Worm (Caenorhabditis elegans) whole organism, late embryonic: ENCODE data around the gene pkc-1.

Experiments
- ama-1 ChIP-seq: fragments of 150-350 bp; optimal IDR thresholded peaks from 2 replicates; lab custom pipeline; 2014
- ceh-14 ChIP-seq: sonication (generic microtip); optimal IDR thresholded peaks from 2 replicates; lab custom pipeline; 2016; ENCODE audit warnings: missing genotype, missing genetic modification characterization, missing compliant biosample characterization
- ceh-2 ChIP-seq: sonication (generic microtip); optimal IDR thresholded peaks from 2 replicates; lab custom pipeline; 2016; ENCODE audit warnings: missing genotype, missing genetic modification characterization, missing compliant biosample characterization
- ceh-22 ChIP-seq: sonication (generic microtip); optimal IDR thresholded peaks from 2 replicates; lab custom pipeline; 2017; ENCODE audit warnings: missing biosample characterization, missing genetic modification characterization
- ceh-30 ChIP-seq: fragments of 150-350 bp; optimal IDR thresholded peaks from 2 replicates; lab custom pipeline; 2014; ENCODE audit warnings: missing biosample characterization, missing genetic modification characterization
- ceh-31 ChIP-seq: sonication (generic microtip); optimal IDR thresholded peaks from 2 replicates; lab custom pipeline; 2016; ENCODE audit warnings: missing genetic modification characterization, missing compliant biosample characterization
- ceh-34 ChIP-seq: sonication (generic microtip); optimal IDR thresholded peaks from 2 replicates; lab custom pipeline; 2016; ENCODE audit warnings: mild to moderate bottlenecking, missing genetic modification characterization, missing compliant biosample characterization
- ceh-45 ChIP-seq: fragments of 200-800 bp; sonication (Bioruptor generic); IDR thresholded peaks from 2 replicates; pipeline ENCODE4 v1.3.6; 2022; ENCODE audit warnings: missing genetic modification reagents, missing genetic modification characterization, missing compliant biosample characterization
- ceh-48 ChIP-seq: sonication (generic microtip); optimal IDR thresholded peaks from 2 replicates; lab custom pipeline; 2016; ENCODE audit warnings: missing genetic modification characterization, inconsistent platforms, missing compliant biosample characterization
- ceh-9 ChIP-seq: sonication (generic microtip); optimal IDR thresholded peaks from 2 replicates; lab custom pipeline; 2016; ENCODE audit warnings: mild to moderate bottlenecking, missing genetic modification characterization, inconsistent platforms, missing compliant biosample characterization
- dmd-4 ChIP-seq: sonication (generic microtip); optimal IDR thresholded peaks from 2 replicates; lab custom pipeline; 2016; ENCODE audit warnings: borderline replicate concordance, missing genetic modification characterization, missing compliant biosample characterization
- elt-2 ChIP-seq: sonication (generic microtip); optimal IDR thresholded peaks from 2 replicates; lab custom pipeline; 2016; ENCODE audit warnings: missing genetic modification reagents, missing genetic modification characterization, missing compliant biosample characterization
- elt-4 ChIP-seq: sonication (generic microtip); optimal IDR thresholded peaks from 2 replicates; lab custom pipeline; 2016; ENCODE audit warnings: missing genetic modification characterization, missing compliant biosample characterization
- ets-4 ChIP-seq: sonication (generic microtip); optimal IDR thresholded peaks from 2 replicates; lab custom pipeline; 2016; ENCODE audit warnings: missing genetic modification characterization, missing compliant biosample characterization
- eyg-1 ChIP-seq: sonication (generic microtip); optimal IDR thresholded peaks from 2 replicates; lab custom pipeline; 2016; ENCODE audit warnings: missing genotype, missing genetic modification characterization, missing compliant biosample characterization
- fkh-10 ChIP-seq: fragments of 150-350 bp; optimal IDR thresholded peaks from 2 replicates; lab custom pipeline; 2014; ENCODE audit warnings: missing biosample characterization, missing genetic modification reagents, missing genetic modification characterization
- fkh-6 ChIP-seq: sonication (generic microtip); optimal IDR thresholded peaks from 2 replicates; lab custom pipeline; 2016; ENCODE audit warnings: missing genetic modification characterization, missing compliant biosample characterization
- hlh-6 ChIP-seq: sonication (generic microtip); optimal IDR thresholded peaks from 2 replicates; lab custom pipeline; 2016; ENCODE audit warnings: missing genotype, missing genetic modification characterization, missing compliant biosample characterization
- hlh-8 ChIP-seq: sonication (generic microtip); optimal IDR thresholded peaks from 2 replicates; lab custom pipeline; 2016; ENCODE audit warnings: missing genotype, missing genetic modification characterization, missing compliant biosample characterization
- lim-6 ChIP-seq: sonication (generic microtip); optimal IDR thresholded peaks from 2 replicates; lab custom pipeline; 2016; ENCODE audit warnings: missing genetic modification characterization, missing compliant biosample characterization
- mec-3 ChIP-seq: sonication (generic microtip); optimal IDR thresholded peaks from 2 replicates; lab custom pipeline; 2016; ENCODE audit warnings: borderline replicate concordance, missing genetic modification characterization, missing compliant biosample characterization
- nfya-1 ChIP-seq: sonication (generic microtip); optimal IDR thresholded peaks from 2 replicates; lab custom pipeline; 2017; ENCODE audit warnings: missing genetic modification characterization, mild to moderate bottlenecking, missing compliant biosample characterization, antibody characterized with exemption, moderate library complexity
- npax-4 ChIP-seq: sonication (generic microtip); optimal IDR thresholded peaks from 2 replicates; lab custom pipeline; 2016; ENCODE audit warnings: missing genetic modification characterization, missing compliant biosample characterization
- pag-3 ChIP-seq: sonication (generic microtip); optimal IDR thresholded peaks from 2 replicates; lab custom pipeline; 2016; ENCODE audit warnings: missing compliant biosample characterization, missing genetic modification characterization, borderline replicate concordance
- pha-2 ChIP-seq: sonication (generic microtip); optimal IDR thresholded peaks from 2 replicates; lab custom pipeline; 2017; ENCODE audit warnings: mild to moderate bottlenecking, missing genetic modification characterization, missing compliant biosample characterization
- pha-4 ChIP-seq: fragments of 150-350 bp; optimal IDR thresholded peaks from 2 replicates; lab custom pipeline; 2018; ENCODE audit warnings: missing biosample characterization, missing genetic modification reagents, missing genetic modification characterization
- pqm-1 ChIP-seq: sonication (generic microtip); optimal IDR thresholded peaks from 2 replicates; lab custom pipeline; 2016; ENCODE audit warnings: missing genetic modification characterization, missing compliant biosample characterization
- pros-1 ChIP-seq: fragments of 150-350 bp; optimal IDR thresholded peaks from 2 replicates; lab custom pipeline; 2014; ENCODE audit warnings: missing biosample characterization, missing genetic modification reagents, missing genetic modification characterization
- ref-2 ChIP-seq: sonication (generic microtip); optimal IDR thresholded peaks from 2 replicates; lab custom pipeline; 2016; ENCODE audit warnings: missing genetic modification characterization, missing compliant biosample characterization
- sdc-2 ChIP-seq: sonication (generic microtip); optimal IDR thresholded peaks from 2 replicates; lab custom pipeline; 2016; ENCODE audit warnings: missing genotype, missing genetic modification characterization, missing compliant biosample characterization
- sox-2 ChIP-seq: fragments of 200-800 bp; sonication (Bioruptor generic); IDR thresholded peaks from 2 replicates; pipeline ENCODE4 v1.3.6; 2022; ENCODE audit warnings: missing genetic modification reagents, missing genetic modification characterization, missing compliant biosample characterization
- sox-4 ChIP-seq: sonication (generic microtip); optimal IDR thresholded peaks from 2 replicates; lab custom pipeline; 2017; ENCODE audit warnings: mild to moderate bottlenecking, missing genetic modification characterization, inconsistent platforms, missing compliant biosample characterization
- syd-9 ChIP-seq: sonication (generic microtip); optimal IDR thresholded peaks from 2 replicates; lab custom pipeline; 2016; ENCODE audit warnings: mild to moderate bottlenecking, missing genetic modification characterization, moderate library complexity, missing compliant biosample characterization
- tbx-2 ChIP-seq: sonication (generic microtip); optimal IDR thresholded peaks from 2 replicates; lab custom pipeline; 2016; ENCODE audit warnings: missing genetic modification characterization, missing compliant biosample characterization
- tbx-7 ChIP-seq: sonication (generic microtip); optimal IDR thresholded peaks from 2 replicates; lab custom pipeline; 2016; ENCODE audit warnings: missing genotype, missing genetic modification characterization, missing compliant biosample characterization
- ttx-3 ChIP-seq: sonication (generic microtip); optimal IDR thresholded peaks from 2 replicates; lab custom pipeline; 2016; ENCODE audit warnings: missing genetic modification reagents, missing genetic modification characterization, missing compliant biosample characterization
- unc-42 ChIP-seq: sonication (generic microtip); optimal IDR thresholded peaks from 2 replicates; lab custom pipeline; 2016; ENCODE audit warnings: missing genotype, missing genetic modification characterization, missing compliant biosample characterization
- unc-55 ChIP-seq: sonication (generic microtip); optimal IDR thresholded peaks from 2 replicates; lab custom pipeline; 2017; ENCODE audit warnings: missing biosample characterization, missing genetic modification reagents, missing genetic modification characterization
- unc-86 ChIP-seq: sonication (generic microtip); optimal IDR thresholded peaks from 2 replicates; lab custom pipeline; 2016; ENCODE audit warnings: missing genetic modification characterization, missing compliant biosample characterization
- zip-5 ChIP-seq: sonication (generic microtip); optimal IDR thresholded peaks from 2 replicates; lab custom pipeline; 2016; ENCODE audit warnings: missing genetic modification characterization, missing compliant biosample characterization

The pkc-1 gene

DNA sequence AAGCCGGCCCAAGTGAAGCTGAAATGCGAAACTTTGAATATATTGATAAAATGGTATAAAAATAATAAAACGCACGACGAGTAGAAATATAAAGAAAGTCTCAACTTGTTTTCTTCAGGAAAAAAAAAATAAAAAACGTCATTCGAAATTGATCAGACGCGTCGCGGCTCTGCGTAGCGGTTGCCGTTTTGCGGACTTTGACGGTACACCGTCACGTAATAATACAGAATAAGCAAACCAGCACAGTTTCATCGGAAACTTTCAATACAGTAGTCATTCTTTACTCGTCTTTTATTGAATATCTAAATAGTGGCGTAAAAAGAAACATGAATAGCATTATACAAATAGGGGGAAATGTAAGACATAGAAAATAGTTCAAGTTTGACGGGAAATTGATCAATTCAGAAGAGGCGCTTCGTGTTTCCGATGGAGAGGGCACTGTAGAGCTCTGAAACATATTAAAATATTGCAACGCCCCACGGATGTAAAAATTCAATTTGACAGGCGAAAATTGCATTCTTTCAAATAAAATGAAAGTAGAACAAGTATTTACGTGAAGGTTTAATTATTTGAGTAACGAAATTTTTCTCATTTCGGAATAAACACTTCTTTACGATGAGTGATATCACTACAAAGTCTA is 38.1 kb downstream of the pkc-1 start, which contains the start of the genes cyl-1 and C52E4.7:
Gene cyl-1 (minus strand): TSS at position 18 of the 640 bp plus-strand sequence.
Gene C52E4.7 (plus strand): TSS at position 590 of the 640 bp plus-strand sequence.
- TF ChIP-seq elt-4 (tag; lab: Kevin White, UChicago) (no peak), unc-86 (tag; lab: Kevin White, UChicago) (no peak), ceh-9 (tag; lab: Kevin White, UChicago) (no peak), mec-3 (no peak), nfya-1 (tag; lab: Kevin White, UChicago) (peak; percentile 32), tbx-2 (tag; lab: Kevin White, UChicago) (peak; percentile 17), sox-2 (GFP tag; lab: Robert Waterston, UW) (no peak), ttx-3 (tag; lab: Kevin White, UChicago) (no peak), eyg-1 (tag; lab: Kevin White, UChicago) (no peak), ets-4 (tag; lab: Kevin White, UChicago) (no peak), hlh-8 (tag; lab: Kevin White, UChicago) (no peak), hlh-6 (no peak), pha-4 (tag; lab: Kevin White, UChicago) (no peak), fkh-10 (GFP tag; lab: Kevin White, UChicago) (no peak), pha-2 (no peak), pros-1 (tag; lab: Kevin White, UChicago) (no peak), syd-9 (tag; lab: Kevin White, UChicago) (no peak), fkh-6 (tag; lab: Kevin White, UChicago) (no peak), sox-4 (tag; lab: Kevin White, UChicago) (no peak), ama-1 (lab: Kevin White, UChicago) (no peak), ceh-34 (tag; lab: Kevin White, UChicago) (peak; percentile 9), tbx-7 (no peak), ceh-48 (no peak), elt-2 (tag; lab: Kevin White, UChicago) (no peak), npax-4 (no peak), lim-6 (tag; lab: Kevin White, UChicago) (no peak), pqm-1 (tag; lab: Kevin White, UChicago) (no peak), ceh-30 (tag; lab: Kevin White, UChicago) (no peak), ceh-31 (tag; lab: Kevin White, UChicago) (peak; percentile 5), sdc-2 (tag; lab: Kevin White, UChicago) (peak; percentile 1), ceh-45 (no peak), ceh-2 (tag; lab: Kevin White, UChicago) (no peak)

DNA sequence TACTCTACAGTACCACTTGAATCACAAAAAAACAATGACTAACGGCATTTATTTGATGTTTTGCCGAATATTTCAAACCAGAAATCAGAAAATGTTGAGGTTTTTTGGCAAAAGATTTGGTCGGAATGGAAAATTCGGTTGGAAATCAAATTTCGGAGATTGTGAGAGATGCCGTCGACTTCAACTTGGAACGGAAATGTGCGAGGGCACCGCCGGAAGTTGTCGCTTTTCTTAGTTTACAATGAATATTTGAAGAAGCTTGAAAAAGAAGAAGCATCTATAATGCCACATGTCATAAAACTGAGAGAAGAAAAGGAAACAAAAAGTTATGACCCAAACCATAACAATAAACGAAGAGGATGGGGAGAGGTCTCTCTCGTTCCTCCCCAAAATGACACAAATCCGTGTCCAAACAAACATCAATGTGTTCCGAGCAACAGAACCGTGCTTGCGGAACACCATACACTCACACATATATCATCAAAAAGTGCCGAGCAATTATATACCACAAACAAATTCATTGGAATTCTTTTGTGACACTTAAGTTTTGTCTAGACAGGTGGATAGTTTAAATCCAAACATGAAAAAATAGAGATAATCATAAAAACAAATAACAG is 41.3 kb downstream of the pkc-1 start:
- TF ChIP-seq ceh-14 (no peak), unc-42 (tag; lab: Kevin White, UChicago) (peak; percentile 55)
- TF ChIP-seq, all 69 proteins: peak for 1

ce11 chrV:11989861-11990260 is 42.1 kb downstream of the pkc-1 start:
- TF ChIP-seq ceh-34 (tag; lab: Kevin White, UChicago) (no peak), ttx-3 (tag; lab: Kevin White, UChicago) (no peak), zip-5 (no peak), ceh-2 (tag; lab: Kevin White, UChicago) (no peak), dmd-4 (tag; lab: Kevin White, UChicago) (no peak), pag-3 (tag; lab: Kevin White, UChicago) (no peak), ceh-22 (tag; lab: Kevin White, UChicago) (no peak), unc-55 (no peak), ceh-30 (tag; lab: Kevin White, UChicago) (no peak), syd-9 (tag; lab: Kevin White, UChicago) (no peak), hlh-8 (tag; lab: Kevin White, UChicago) (no peak), ref-2 (tag; lab: Kevin White, UChicago) (no peak)
